Worm (Caenorhabditis elegans) whole organism, L4 larva: ENCODE data around the gene sra-38.

Experiments used
- F44E2.7 ChIP-seq: fragments of 200-800 bp; sonication (Bioruptor generic); IDR thresholded peaks from 2 replicates; pipeline ENCODE4 v2.1.2; 2022; ENCODE audit warnings: missing genetic modification characterization, missing compliant biosample characterization
- F49E8.2 ChIP-seq: sonication (generic microtip); optimal IDR thresholded peaks from 2 replicates; lab custom pipeline; 2016; ENCODE audit warnings: missing compliant biosample characterization, mild to moderate bottlenecking, missing genetic modification characterization, borderline replicate concordance
- Y75B8A.6 ChIP-seq: fragments of 200-800 bp; sonication (Bioruptor generic); IDR thresholded peaks from 2 replicates; pipeline ENCODE4 v1.3.6; 2022; ENCODE audit warnings: missing genetic modification reagents, missing genetic modification characterization, missing compliant biosample characterization
- ama-1 ChIP-seq: fragments of 150-350 bp; optimal IDR thresholded peaks from 2 replicates; lab custom pipeline; 2014; ENCODE audit warnings: inconsistent platforms, mixed read lengths
- ceh-20 ChIP-seq: fragments of 200-800 bp; sonication (Bioruptor generic); IDR thresholded peaks from 2 replicates; pipeline ENCODE4 v1.3.6; 2022; ENCODE audit warnings: missing genetic modification reagents, missing genetic modification characterization, missing compliant biosample characterization
- ces-1 ChIP-seq: fragments of 150-350 bp; sonication (generic microtip); optimal IDR thresholded peaks from 4 replicates; lab custom pipeline; 2014; ENCODE audit warnings: missing biosample characterization, missing genetic modification reagents, missing genetic modification characterization
- daf-16 ChIP-seq, 3 experiments: sonication (generic microtip); optimal IDR thresholded peaks; 2 replicates each; lab custom pipeline; 2016 to 2017; ENCODE audit warnings: missing genetic modification characterization in 3 of 3, missing genetic modification reagents in 3 of 3, mild to moderate bottlenecking in 2 of 3, missing compliant biosample characterization in 2 of 3, missing biosample characterization in 1 of 3, moderate library complexity in 1 of 3
- dmd-6 ChIP-seq: fragments of 200-800 bp; sonication (Bioruptor generic); IDR thresholded peaks from 2 replicates; pipeline ENCODE4 v1.3.6; 2022; ENCODE audit warnings: missing genetic modification reagents, missing genetic modification characterization, missing compliant biosample characterization
- dve-1 ChIP-seq: sonication (generic microtip); optimal IDR thresholded peaks from 2 replicates; lab custom pipeline; 2017; ENCODE audit warnings: antibody characterized with exemption, mild to moderate bottlenecking, missing genetic modification characterization, missing compliant biosample characterization; ENCODE audit not compliant: insufficient read depth
- egl-43 ChIP-seq: fragments of 200-800 bp; sonication (Bioruptor generic); IDR thresholded peaks from 2 replicates; pipeline ENCODE4 v1.3.6; 2022; ENCODE audit warnings: missing genetic modification reagents, missing genetic modification characterization, missing compliant biosample characterization
- fos-1 ChIP-seq: fragments of 150-350 bp; optimal IDR thresholded peaks from 2 replicates; lab custom pipeline; 2014; ENCODE audit warnings: missing biosample characterization, missing genetic modification characterization
- hif-1 ChIP-seq, 2 experiments: sonication (generic microtip); optimal IDR thresholded peaks; 2 replicates each; lab custom pipeline; 2016 to 2017; ENCODE audit warnings: missing compliant biosample characterization in 2 of 2, missing genetic modification characterization in 2 of 2, missing genetic modification reagents in 2 of 2, missing genotype in 2 of 2, mild to moderate bottlenecking in 1 of 2
- hlh-11 ChIP-seq: fragments of 200-800 bp; sonication (Bioruptor generic); optimal IDR thresholded peaks from 2 replicates; lab custom pipeline; 2018; ENCODE audit warnings: mild to moderate bottlenecking, missing genetic modification characterization, missing compliant biosample characterization
- hlh-30 ChIP-seq: sonication (generic microtip); optimal IDR thresholded peaks from 2 replicates; lab custom pipeline; 2017; ENCODE audit warnings: antibody characterized with exemption, mild to moderate bottlenecking, missing genetic modification characterization, missing compliant biosample characterization; ENCODE audit not compliant: insufficient read depth
- lin-38 ChIP-seq: fragments of 200-800 bp; sonication (Bioruptor generic); IDR thresholded peaks from 2 replicates; pipeline ENCODE4 v1.3.6; 2022; ENCODE audit warnings: missing genetic modification reagents, missing genetic modification characterization, missing compliant biosample characterization
- madf-9 ChIP-seq: fragments of 200-800 bp; sonication (Bioruptor generic); conservative IDR thresholded peaks from 2 replicates; pipeline ENCODE4 v1.3.6; 2022; ENCODE audit warnings: missing genetic modification reagents, missing genetic modification characterization, missing compliant biosample characterization
- mdt-29 ChIP-seq: fragments of 200-800 bp; sonication (Bioruptor generic); IDR thresholded peaks from 2 replicates; pipeline ENCODE4 v1.3.6; 2022; ENCODE audit warnings: missing genetic modification reagents, missing genetic modification characterization, missing compliant biosample characterization
- mep-1 ChIP-seq: fragments of 150-350 bp; sonication (generic microtip); optimal IDR thresholded peaks from 3 replicates; lab custom pipeline; 2014; ENCODE audit warnings: missing biosample characterization, missing genetic modification characterization
- mes-2 ChIP-seq: sonication (generic microtip); optimal IDR thresholded peaks from 2 replicates; lab custom pipeline; 2016; ENCODE audit warnings: missing genotype, mild to moderate bottlenecking, missing genetic modification characterization, missing compliant biosample characterization; ENCODE audit not compliant: poor library complexity, severe bottlenecking
- mxl-3 ChIP-seq: fragments of 200-800 bp; sonication (Bioruptor generic); optimal IDR thresholded peaks from 2 replicates; lab custom pipeline; 2018; ENCODE audit warnings: mild to moderate bottlenecking, missing genetic modification characterization, missing compliant biosample characterization
- nhr-25 ChIP-seq: sonication (generic microtip); optimal IDR thresholded peaks from 2 replicates; lab custom pipeline; 2017; ENCODE audit warnings: missing genetic modification characterization, mild to moderate bottlenecking, missing compliant biosample characterization, antibody characterized with exemption, moderate library complexity, borderline replicate concordance; ENCODE audit not compliant: insufficient read depth
- nhr-28 ChIP-seq: fragments of 150-350 bp; optimal IDR thresholded peaks from 2 replicates; lab custom pipeline; 2014; ENCODE audit warnings: missing biosample characterization, missing genetic modification characterization
- nhr-6 ChIP-seq: fragments of 150-350 bp; optimal IDR thresholded peaks from 2 replicates; lab custom pipeline; 2014; ENCODE audit warnings: missing biosample characterization, missing genetic modification characterization
- nhr-77 ChIP-seq: fragments of 150-350 bp; optimal IDR thresholded peaks from 2 replicates; lab custom pipeline; 2014; ENCODE audit warnings: missing biosample characterization, missing genetic modification characterization
- pha-4 ChIP-seq, 2 experiments: fragments of 150-350 bp in 1 of 2; fragments of 200-800 bp in 1 of 2; sonication (Bioruptor generic) in 1 of 2; IDR thresholded peaks in 1 of 2; optimal IDR thresholded peaks in 1 of 2; 2 replicates each; pipeline versions ENCODE4 v1.3.6 to Lab custom; 2014 to 2022; ENCODE audit warnings: missing genetic modification characterization in 2 of 2, missing genetic modification reagents in 2 of 2, missing biosample characterization in 1 of 2, missing compliant biosample characterization in 1 of 2
- php-3 ChIP-seq: fragments of 200-800 bp; sonication (Bioruptor generic); IDR thresholded peaks from 2 replicates; pipeline ENCODE4 v1.3.6; 2022; ENCODE audit warnings: missing genetic modification reagents, missing genetic modification characterization, missing compliant biosample characterization
- pqm-1 ChIP-seq: sonication (generic microtip); optimal IDR thresholded peaks from 2 replicates; lab custom pipeline; 2017; ENCODE audit warnings: missing biosample characterization, missing genetic modification characterization
- rbr-2 ChIP-seq: sonication (generic microtip); optimal IDR thresholded peaks from 2 replicates; lab custom pipeline; 2016; ENCODE audit warnings: missing genotype, missing genetic modification characterization, missing compliant biosample characterization
- sdz-12 ChIP-seq: fragments of 200-800 bp; sonication (Bioruptor generic); optimal IDR thresholded peaks from 2 replicates; lab custom pipeline; 2018; ENCODE audit warnings: mild to moderate bottlenecking, missing genetic modification characterization, missing compliant biosample characterization
- snpc-1.2 ChIP-seq: fragments of 200-800 bp; sonication (Bioruptor generic); IDR thresholded peaks from 2 replicates; pipeline ENCODE4 v1.3.6; 2022; ENCODE audit warnings: missing genetic modification reagents, missing genetic modification characterization, missing compliant biosample characterization
- unc-130 ChIP-seq: sonication (generic microtip); optimal IDR thresholded peaks from 2 replicates; lab custom pipeline; 2016; ENCODE audit warnings: missing genetic modification reagents, missing genetic modification characterization, missing compliant biosample characterization
- unc-62 ChIP-seq, 3 experiments: fragments of 150-350 bp in 1 of 3; sonication (generic microtip); optimal IDR thresholded peaks in 2 of 3; peaks in 1 of 3; 1 replicate in 1 of 3; 2 replicates in 2 of 3; lab custom pipeline; 2014 to 2017; ENCODE audit warnings: missing biosample characterization in 3 of 3, missing genetic modification characterization in 3 of 3, missing genetic modification reagents in 3 of 3, missing genotype in 1 of 3
- zag-1 ChIP-seq: fragments of 150-350 bp; optimal IDR thresholded peaks from 2 replicates; lab custom pipeline; 2014; ENCODE audit warnings: missing biosample characterization, missing genetic modification characterization
- zfp-3 ChIP-seq: fragments of 200-800 bp; sonication (Bioruptor generic); conservative IDR thresholded peaks from 2 replicates; pipeline ENCODE4 v1.3.6; 2022; ENCODE audit warnings: missing genetic modification reagents, missing genetic modification characterization, missing compliant biosample characterization

sra-38 gene

DNA sequence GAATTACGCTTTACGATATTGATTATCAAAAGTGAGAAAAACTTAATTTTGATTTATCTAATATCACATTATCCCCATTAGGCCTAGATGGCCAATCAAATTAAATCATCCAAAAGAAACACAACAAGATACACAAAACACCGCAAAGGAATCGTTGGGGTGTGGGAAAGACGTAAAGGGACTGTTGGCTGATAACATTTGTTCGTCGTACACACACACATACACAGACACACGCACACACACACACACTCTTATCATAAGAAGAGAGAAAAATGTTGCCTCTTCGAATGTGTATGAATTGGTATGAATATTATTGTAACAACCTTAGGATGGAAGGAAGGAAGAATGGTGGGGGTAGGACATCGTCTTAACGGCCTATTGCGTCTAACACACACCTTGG, 14.8 kb downstream of the sra-38 start:
- TF ChIP-seq fos-1 (tag; lab: Kevin White, UChicago) (no peak), nhr-6 (peak; percentile 87), nhr-28 (tag; lab: Kevin White, UChicago) (peak; percentile 95), pqm-1 (tag; lab: Kevin White, UChicago) (peak; percentile 88), sdz-12 (no peak), Y75B8A.6 (no peak), hlh-30 (tag; lab: Kevin White, UChicago) (peak; percentile 56), lin-38 (GFP tag; lab: Robert Waterston, UW) (no peak), daf-16 (GFP tag; optimal IDR thresholded peaks at IDR 0.05; lab: Kevin White, UChicago) (no peak), daf-16 (tag; optimal IDR thresholded peaks at IDR 0.05; lab: Kevin White, UChicago) (peak; percentile 88), pha-4 (GFP tag; IDR thresholded peaks at IDR 0.05; lab: Robert Waterston, UW) (no peak), pha-4 (tag; optimal IDR thresholded peaks at IDR 0.05; lab: Kevin White, UChicago) (peak; percentile 1), mes-2 (tag; lab: Kevin White, UChicago) (peak; percentile 42), egl-43 (no peak), mxl-3 (peak; percentile 65), ces-1 (GFP tag; lab: Kevin White, UChicago) (no peak), nhr-77 (peak; percentile 15), mep-1 (peak; percentile 46), madf-9 (GFP tag; lab: Robert Waterston, UW) (no peak), unc-130 (GFP tag; lab: Kevin White, UChicago) (no peak), hlh-11 (tag; lab: Kevin White, UChicago) (peak; percentile 71), unc-62 (GFP tag; optimal IDR thresholded peaks at IDR 0.05 in 1 of 2; lab: Kevin White, UChicago) (peak in 1 of 2 experiments; percentile 34), unc-62 (tag; optimal IDR thresholded peaks at IDR 0.05; lab: Kevin White, UChicago) (no peak), F44E2.7 (GFP tag; lab: Robert Waterston, UW) (no peak), snpc-1.2 (GFP tag; lab: Robert Waterston, UW) (no peak), dve-1 (tag; lab: Kevin White, UChicago) (peak; percentile 69), F49E8.2 (no peak), zfp-3 (GFP tag; lab: Robert Waterston, UW) (no peak), dmd-6 (GFP tag; lab: Robert Waterston, UW) (0 out of 2 replicates have a peak, but pooled peaks have one; percentile 31), ama-1 (lab: Kevin White, UChicago) (no peak)

DNA sequence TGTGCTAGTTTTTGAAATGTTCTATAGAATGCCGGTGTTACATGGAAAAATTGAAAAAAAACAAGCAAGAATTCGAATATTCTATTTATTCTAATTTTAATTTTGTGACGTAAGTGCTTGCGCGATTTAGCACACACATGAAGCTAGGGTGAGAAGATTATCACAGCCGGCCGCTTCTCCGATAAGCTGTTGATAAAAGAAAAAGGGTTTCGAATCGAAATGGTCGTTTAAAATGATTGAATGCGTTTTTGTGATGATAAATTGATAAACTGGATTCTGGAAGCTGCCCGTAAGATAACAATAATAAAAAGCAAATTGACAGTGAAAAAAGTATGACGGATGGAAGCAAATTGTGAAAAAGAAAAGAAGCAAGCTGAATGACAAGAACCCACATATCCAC, 15.8 kb downstream of the sra-38 start:
- TF ChIP-seq hlh-11 (tag; lab: Kevin White, UChicago) (peak; percentile 41), daf-16 (GFP tag; optimal IDR thresholded peaks at IDR 0.05; lab: Kevin White, UChicago) (no peak), daf-16 (tag; optimal IDR thresholded peaks at IDR 0.05; lab: Kevin White, UChicago) (peak; percentile 36), php-3 (GFP tag; lab: Robert Waterston, UW) (peak; percentile 88), dmd-6 (GFP tag; lab: Robert Waterston, UW) (peak; percentile 34; the same call in 1 of the 2 replicates), hif-1 (tag; optimal IDR thresholded peaks at IDR 0.05; lab: Kevin White, UChicago) (no peak), dve-1 (tag; lab: Kevin White, UChicago) (peak; percentile 55), mdt-29 (GFP tag; lab: Robert Waterston, UW) (no peak)

DNA sequence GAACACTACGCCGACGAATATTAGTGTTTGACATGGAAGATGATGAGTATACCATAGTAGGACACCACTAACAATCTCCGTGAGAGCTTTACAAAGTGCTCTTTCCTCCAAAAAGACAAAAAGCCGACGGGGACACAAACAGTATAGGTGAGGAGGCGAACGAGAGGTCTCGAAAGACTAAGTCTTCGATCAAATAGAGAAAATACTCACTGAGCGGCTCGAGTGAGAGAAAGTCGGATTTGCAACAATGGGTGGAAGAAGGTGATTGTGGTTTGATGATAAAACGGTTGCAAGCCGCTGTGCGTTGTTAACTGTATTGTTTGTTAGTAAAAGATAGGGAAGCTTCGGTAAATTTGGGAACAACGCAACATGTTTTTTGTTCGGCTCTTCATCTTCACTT, 17.3 kb downstream of the sra-38 start, which contains the start of gene hlb-1:
Gene hlb-1, minus strand, starts transcription at position 101 of the 400 bp plus-strand sequence.
- TF ChIP-seq ceh-20 (no peak), unc-62 (GFP tag; optimal IDR thresholded peaks at IDR 0.05 in 1 of 2; lab: Kevin White, UChicago) (peak in 1 of 2 experiments; percentile 3), unc-62 (tag; optimal IDR thresholded peaks at IDR 0.05; lab: Kevin White, UChicago) (no peak), rbr-2 (tag; lab: Kevin White, UChicago) (no peak), zag-1 (tag; lab: Kevin White, UChicago) (no peak), unc-130 (GFP tag; lab: Kevin White, UChicago) (no peak), nhr-25 (no peak)
